Worm (Caenorhabditis elegans): ENCODE data around the gene R07G3.7.

The R07G3.7 gene

DNA sequence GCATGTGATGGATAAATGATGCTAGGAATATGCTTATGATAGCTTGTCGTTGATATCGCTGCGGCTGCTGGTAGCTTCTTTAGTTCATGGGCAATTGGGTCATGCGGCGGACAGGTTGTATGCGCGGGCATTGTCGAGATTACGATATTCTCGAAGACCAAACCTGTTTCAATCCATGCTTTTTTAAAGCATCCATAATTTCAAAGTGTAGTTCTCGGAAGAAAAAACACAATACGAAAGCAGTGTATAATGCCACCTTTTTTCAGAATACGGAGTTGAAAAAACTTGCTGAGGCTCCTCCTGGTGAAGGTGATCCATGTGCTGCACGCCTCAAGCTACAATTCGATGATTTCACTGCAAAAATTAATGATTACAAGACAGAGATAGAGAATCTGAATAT is 8.2 kb downstream of the R07G3.7 start, which contains the start of gene osm-8:
osm-8 (minus strand) TSS at position 101 of the 400 bp plus-strand sequence.
- TF ChIP-seq elt-3 (tag; optimal IDR thresholded peaks at IDR 0.05), result no peak
- TF ChIP-seq nhr-12 (tag; optimal IDR thresholded peaks at IDR 0.05), result no peak
- no peak for TF ChIP-seq sma-9 (GFP tag; optimal IDR thresholded peaks at IDR 0.05)
- TF ChIP-seq sma-9 (tag; optimal IDR thresholded peaks at IDR 0.05), result no peak
- TF ChIP-seq snpc-4 (tag; optimal IDR thresholded peaks at IDR 0.05), result no peak

DNA sequence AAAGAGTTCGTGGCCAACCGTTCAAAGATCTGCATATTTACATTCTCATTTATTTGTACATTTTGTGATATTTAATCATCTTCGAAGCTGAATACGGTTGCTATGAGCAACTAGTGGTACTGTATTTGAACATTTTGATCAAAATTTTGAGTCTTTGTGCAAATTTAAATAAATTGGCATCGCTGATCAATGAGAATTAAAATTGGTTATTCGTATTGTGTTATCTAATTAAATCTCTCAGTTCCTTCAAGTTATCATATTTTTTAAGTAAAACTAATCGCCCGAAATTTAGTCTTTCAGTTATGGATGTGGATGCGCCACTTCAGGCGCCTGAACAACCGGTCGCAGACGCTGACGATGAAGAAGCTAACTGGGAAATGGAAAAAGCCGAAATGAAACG is 14.2 kb downstream of the R07G3.7 start, which contains the start of gene npp-21:
npp-21 (plus strand) TSS at position 301 of the 400 bp plus-strand sequence.
- TF ChIP-seq nhr-77 (tag; optimal IDR thresholded peaks at IDR 0.05) (no peak), Y55F3AM.14 (GFP tag; optimal IDR thresholded peaks at IDR 0.05) (no peak), mdl-1 (tag; optimal IDR thresholded peaks at IDR 0.05) (no peak), unc-39 (tag; optimal IDR thresholded peaks at IDR 0.05) (no peak), ztf-4 (tag; optimal IDR thresholded peaks at IDR 0.05) (no peak), nhr-21 (tag; optimal IDR thresholded peaks at IDR 0.05) (no peak), fos-1 (tag; optimal IDR thresholded peaks at IDR 0.05) (no peak), lsy-2 (tag; optimal IDR thresholded peaks at IDR 0.05) (no peak), elt-3 (tag; optimal IDR thresholded peaks at IDR 0.05) (no peak), crh-2 (tag; optimal IDR thresholded peaks at IDR 0.05) (no peak), ztf-11 (tag; optimal IDR thresholded peaks at IDR 0.05) (no peak)

DNA sequence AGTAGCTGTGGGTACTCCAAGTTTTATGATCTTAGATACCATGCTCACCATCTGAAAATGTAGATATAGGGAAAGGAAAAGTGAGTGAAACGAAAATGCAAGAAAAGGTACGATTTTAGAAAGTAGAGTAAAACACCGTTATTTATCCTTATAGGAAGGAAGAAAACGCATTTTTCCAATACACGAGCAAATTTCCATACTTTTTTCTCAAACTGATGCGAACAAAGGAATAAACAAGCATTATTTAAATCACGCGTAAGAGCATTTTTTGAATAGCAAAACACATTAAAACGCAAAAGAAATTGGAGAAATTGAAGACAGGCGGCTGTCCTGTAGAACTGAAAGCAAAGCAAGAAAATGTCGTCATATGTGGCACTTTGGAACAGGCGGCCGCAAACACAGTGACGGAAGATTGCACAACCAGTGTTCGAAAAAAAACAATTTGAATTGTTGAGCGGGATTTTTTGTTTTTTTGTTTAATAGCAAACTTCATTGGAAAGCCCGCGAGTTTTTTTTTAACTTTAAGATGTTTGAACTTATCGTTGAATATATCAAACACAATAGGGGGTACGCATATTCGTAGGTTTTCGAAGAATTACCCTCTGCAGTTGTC is 14.7 kb downstream of the R07G3.7 start, which contains the start of gene pgam-5:
pgam-5 (minus strand) TSS at position 51 of the 613 bp plus-strand sequence.
- TF ChIP-seq alr-1 (tag; optimal IDR thresholded peaks at IDR 0.05) (no peak), nhr-129 (tag; optimal IDR thresholded peaks at IDR 0.05) (peak; percentile 4)

DNA sequence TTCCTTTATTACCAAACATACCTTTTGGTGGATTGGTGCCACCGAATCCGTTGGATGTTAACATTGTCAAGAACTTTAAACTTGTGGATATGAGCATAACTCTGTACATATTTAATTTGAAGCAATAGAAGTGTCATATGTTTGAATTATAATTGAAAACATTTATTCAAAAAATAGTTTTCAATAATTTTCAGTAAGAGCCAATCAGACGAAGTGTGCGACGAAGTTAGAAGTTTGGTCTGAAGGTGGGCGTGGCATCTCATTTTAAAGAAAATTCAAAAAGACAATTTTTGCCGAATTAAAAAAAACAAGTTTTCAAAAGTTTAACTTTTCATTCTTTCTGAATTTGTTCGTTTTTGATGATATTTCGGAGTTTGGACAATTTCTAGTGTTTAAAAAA is 18.7 kb downstream of the R07G3.7 start, which contains the start of gene syd-1:
syd-1 (minus strand) TSS at position 101 of the 400 bp plus-strand sequence.
- TF ChIP-seq ZK546.5 (tag; optimal IDR thresholded peaks at IDR 0.05) (no peak), F13H6.1 (tag; optimal IDR thresholded peaks at IDR 0.05) (no peak), mdl-1 (tag; optimal IDR thresholded peaks at IDR 0.05) (no peak), nhr-77 (tag; optimal IDR thresholded peaks at IDR 0.05) (no peak), nhr-23 (tag; optimal IDR thresholded peaks at IDR 0.05) (no peak), mbf-1 (tag; optimal IDR thresholded peaks at IDR 0.05) (no peak), ama-1 (optimal IDR thresholded peaks at IDR 0.05) (no peak), nhr-6 (tag; optimal IDR thresholded peaks at IDR 0.05) (no peak), alr-1 (tag; optimal IDR thresholded peaks at IDR 0.05) (no peak), ztf-11 (tag; optimal IDR thresholded peaks at IDR 0.05) (no peak), elt-3 (tag; optimal IDR thresholded peaks at IDR 0.05) (no peak), sem-4 (tag; optimal IDR thresholded peaks at IDR 0.05) (no peak)

DNA sequence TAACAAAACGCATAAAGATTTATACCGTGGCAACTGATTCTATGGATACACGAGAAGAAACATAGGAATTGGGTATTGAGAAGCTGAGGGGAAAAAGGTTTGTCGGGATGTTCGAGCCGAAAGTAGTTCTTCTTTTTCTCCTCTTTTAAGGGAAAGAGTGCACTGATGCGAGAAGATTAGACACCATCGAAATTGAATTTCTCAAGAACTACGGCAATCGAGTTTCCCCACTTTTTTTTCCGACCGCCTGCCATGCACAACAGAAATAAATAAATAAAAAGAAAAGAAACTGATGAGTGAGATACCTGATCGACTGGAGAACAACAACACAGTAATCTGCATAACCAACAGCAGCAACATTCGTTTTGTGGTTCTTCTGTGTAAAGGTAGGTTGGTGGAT is 19.3 kb downstream of the R07G3.7 start:
- TF ChIP-seq sma-9 (GFP tag; optimal IDR thresholded peaks at IDR 0.05) (peak; percentile 18), sma-9 (tag; optimal IDR thresholded peaks at IDR 0.05) (no peak), unc-55 (GFP tag; optimal IDR thresholded peaks at IDR 0.05) (no peak), lin-39 (tag; optimal IDR thresholded peaks at IDR 0.05) (no peak), sem-4 (tag; optimal IDR thresholded peaks at IDR 0.05) (no peak)

DNA sequence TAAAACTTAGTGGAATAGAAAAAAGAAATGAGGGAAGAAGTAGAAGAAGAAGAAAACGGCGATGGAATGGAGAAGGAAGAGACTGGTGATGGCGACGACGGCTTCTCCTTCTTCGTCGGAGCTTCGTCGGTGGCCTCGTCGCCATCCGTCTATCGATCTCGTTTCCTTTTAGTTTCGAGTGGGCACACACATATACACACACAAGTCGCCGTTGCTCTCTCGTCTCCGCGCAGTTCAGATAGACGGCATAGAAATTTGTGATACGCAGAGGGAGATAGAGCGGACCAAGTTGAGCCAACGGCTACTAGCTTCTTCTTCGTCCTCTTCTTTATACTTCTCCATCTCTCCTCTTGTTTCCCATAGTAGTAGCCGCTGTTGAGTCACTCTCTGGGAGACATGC is 20.3 kb downstream of the R07G3.7 start:
- peak; percentile 67 for TF ChIP-seq F13H6.1 (tag; optimal IDR thresholded peaks at IDR 0.05)
- no peak for TF ChIP-seq fos-1 (tag; optimal IDR thresholded peaks at IDR 0.05)
- TF ChIP-seq unc-62 (GFP tag; optimal IDR thresholded peaks at IDR 0.05), result no peak
- no peak for TF ChIP-seq nhr-6 (tag; optimal IDR thresholded peaks at IDR 0.05)
- TF ChIP-seq peb-1 (tag; optimal IDR thresholded peaks at IDR 0.05), result no peak
- peak in 1 of 2 experiments; percentile 35 for TF ChIP-seq lsy-2 (tag; optimal IDR thresholded peaks at IDR 0.05)
- peak; percentile 22 for TF ChIP-seq sma-9 (GFP tag; optimal IDR thresholded peaks at IDR 0.05)
- TF ChIP-seq sma-9 (tag; optimal IDR thresholded peaks at IDR 0.05), result no peak
- TF ChIP-seq nhr-129 (tag; optimal IDR thresholded peaks at IDR 0.05), result peak; percentile 46
- no peak for TF ChIP-seq alr-1 (tag; optimal IDR thresholded peaks at IDR 0.05)
- peak; percentile 53 for TF ChIP-seq C34F6.9 (tag; optimal IDR thresholded peaks at IDR 0.05)
- TF ChIP-seq nhr-21 (tag; optimal IDR thresholded peaks at IDR 0.05), result no peak
- no peak for TF ChIP-seq nhr-23 (tag; optimal IDR thresholded peaks at IDR 0.05)
- no peak for TF ChIP-seq ama-1 (optimal IDR thresholded peaks at IDR 0.05)
- TF ChIP-seq mab-5 (tag; optimal IDR thresholded peaks at IDR 0.05), result peak; percentile 6
- no peak for TF ChIP-seq ceh-16 (tag; optimal IDR thresholded peaks at IDR 0.05)
- TF ChIP-seq zag-1 (tag; optimal IDR thresholded peaks at IDR 0.05), result peak; percentile 83
- peak; percentile 66 for TF ChIP-seq unc-55 (GFP tag; optimal IDR thresholded peaks at IDR 0.05)
- TF ChIP-seq sem-4 (tag; optimal IDR thresholded peaks at IDR 0.05), result peak; percentile 21
- peak; percentile 38 for TF ChIP-seq lin-11 (tag; optimal IDR thresholded peaks at IDR 0.05)
